Worm (Caenorhabditis elegans): ENCODE results near the gene syd-2.

DNA sequence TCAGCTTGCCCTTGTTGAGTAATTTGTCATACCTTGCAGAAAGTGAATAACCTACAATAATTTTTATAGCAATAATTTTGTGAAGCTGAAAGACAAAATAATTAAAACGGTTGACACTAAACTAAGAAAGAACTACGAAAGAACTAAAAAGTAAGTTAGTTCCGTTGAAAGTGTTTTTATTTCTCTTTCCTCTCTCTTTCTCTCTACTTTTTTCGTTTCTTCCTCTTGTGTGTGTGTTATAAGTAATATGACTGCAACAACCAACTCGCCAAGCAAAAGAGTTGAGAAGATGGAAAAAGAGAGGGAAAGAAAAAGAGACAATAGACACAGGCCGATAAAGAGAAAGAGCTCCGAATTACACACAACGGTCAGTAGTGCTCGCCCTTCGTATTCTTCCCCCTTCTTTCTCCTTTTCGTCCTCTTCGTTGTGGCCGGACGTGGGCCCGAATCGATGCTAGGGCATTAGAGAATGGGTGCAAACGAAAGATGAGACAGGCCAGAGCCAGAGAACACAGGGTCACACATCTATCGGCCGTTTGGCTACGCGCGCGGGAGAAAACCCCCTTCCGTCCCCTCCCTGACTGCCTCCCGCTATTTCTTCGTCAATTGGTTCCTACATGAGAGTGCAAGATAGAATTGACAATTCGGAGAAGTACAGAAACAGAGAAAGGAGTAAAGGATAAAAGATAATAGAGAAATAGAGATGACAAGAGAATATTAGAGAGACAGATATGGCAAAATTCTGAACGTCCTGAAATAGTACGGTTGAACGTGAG, at the start of gene syd-2:
- no peak for TF ChIP-seq nhr-76 (tag; optimal IDR thresholded peaks at IDR 0.05)
- TF ChIP-seq ces-1 (GFP tag; optimal IDR thresholded peaks at IDR 0.05): peak; percentile 56
- TF ChIP-seq unc-62 (GFP tag; optimal IDR thresholded peaks at IDR 0.05): peak; percentile 68
- no peak for TF ChIP-seq nhr-237 (tag; optimal IDR thresholded peaks at IDR 0.05)
- TF ChIP-seq elt-3 (tag; optimal IDR thresholded peaks at IDR 0.05): no peak
- TF ChIP-seq lin-13 (tag; optimal IDR thresholded peaks at IDR 0.05): peak; percentile 28
- peak; percentile 37 for TF ChIP-seq ceh-39 (tag; optimal IDR thresholded peaks at IDR 0.05)
- peak; percentile 2 for TF ChIP-seq unc-39 (tag; optimal IDR thresholded peaks at IDR 0.05)
- no peak for TF ChIP-seq flh-1 (GFP tag; optimal IDR thresholded peaks at IDR 0.05)
- peak; percentile 46 for TF ChIP-seq pha-4 (tag; optimal IDR thresholded peaks at IDR 0.05)
- TF ChIP-seq snpc-4 (tag; optimal IDR thresholded peaks at IDR 0.05): no peak
- TF ChIP-seq lin-32 (GFP tag; optimal IDR thresholded peaks at IDR 0.05): no peak

Data from whole organism, mixed stage, embryonic.